Fruit fly (Drosophila melanogaster) whole organism, embryonic: ENCODE results near the gene CG10035.
A peak's percentile ranks its signal among the peaks of the same experiment; 100 is the strongest.

Experiments
- Bteb2 ChIP-seq: fragments of 200-800 bp; sonication (Bioruptor generic); optimal IDR thresholded peaks from 2 replicates; lab custom pipeline; 2016; ENCODE audit warnings: missing biosample characterization, missing genetic modification characterization
- CG10147 ChIP-seq: fragments of 200-800 bp; sonication (Bioruptor generic); optimal IDR thresholded peaks from 2 replicates; lab custom pipeline; 2019; ENCODE audit warnings: missing biosample characterization, mild to moderate bottlenecking, missing genetic modification characterization, moderate library complexity
- CG10267 ChIP-seq: fragments of 200-800 bp; sonication (Bioruptor generic); optimal IDR thresholded peaks from 2 replicates; lab custom pipeline; 2018; ENCODE audit warnings: missing biosample characterization, mild to moderate bottlenecking, missing genetic modification characterization, moderate library complexity
- CG12155 ChIP-seq: fragments of 200-800 bp; sonication (Bioruptor generic); optimal IDR thresholded peaks from 3 replicates; lab custom pipeline; 2016; ENCODE audit warnings: missing biosample characterization, missing genetic modification characterization
- CG12391 ChIP-seq: fragments of 200-800 bp; sonication (Bioruptor generic); optimal IDR thresholded peaks from 3 replicates; lab custom pipeline; 2018; ENCODE audit warnings: missing biosample characterization, mild to moderate bottlenecking, missing genetic modification characterization, moderate library complexity
- CG13424 ChIP-seq: fragments of 200-800 bp; sonication (Bioruptor generic); optimal IDR thresholded peaks from 2 replicates; lab custom pipeline; 2019; ENCODE audit warnings: missing biosample characterization, mild to moderate bottlenecking, missing genetic modification characterization, moderate library complexity
- CG13775 ChIP-seq: fragments of 200-800 bp; sonication (Bioruptor generic); optimal IDR thresholded peaks from 3 replicates; lab custom pipeline; 2017; ENCODE audit warnings: missing biosample characterization, mild to moderate bottlenecking, missing genetic modification characterization
- CG13894 ChIP-seq: fragments of 200-800 bp; sonication (Bioruptor generic); optimal IDR thresholded peaks from 3 replicates; lab custom pipeline; 2018; ENCODE audit warnings: missing biosample characterization, mild to moderate bottlenecking, missing genetic modification characterization, moderate library complexity
- CG15514 ChIP-seq: fragments of 200-800 bp; sonication (Bioruptor generic); optimal IDR thresholded peaks from 3 replicates; lab custom pipeline; 2017; ENCODE audit warnings: missing biosample characterization, missing genetic modification characterization, mild to moderate bottlenecking, moderate library complexity, missing genetic modification reagents
- CG17361 ChIP-seq: fragments of 200-800 bp; sonication (Bioruptor generic); IDR thresholded peaks from 3 replicates; pipeline ENCODE4 v1.3.6; 2022; ENCODE audit warnings: missing biosample characterization, missing genetic modification characterization
- CG17802 ChIP-seq: fragments of 200-800 bp; sonication (Bioruptor generic); optimal IDR thresholded peaks from 2 replicates; lab custom pipeline; 2018; ENCODE audit warnings: missing biosample characterization, mild to moderate bottlenecking, missing genetic modification characterization, moderate library complexity
- CG2120 ChIP-seq: fragments of 200-800 bp; sonication (Bioruptor generic); optimal IDR thresholded peaks from 3 replicates; lab custom pipeline; 2016; ENCODE audit warnings: missing biosample characterization, missing genetic modification characterization
- CG2712 ChIP-seq: fragments of 200-800 bp; optimal IDR thresholded peaks from 3 replicates; lab custom pipeline; 2019; ENCODE audit warnings: missing biosample characterization, mild to moderate bottlenecking, missing genetic modification characterization, moderate library complexity
- CG32532 ChIP-seq: fragments of 200-800 bp; sonication (Bioruptor generic); IDR thresholded peaks from 2 replicates; pipeline ENCODE4 v1.3.6; 2022; ENCODE audit warnings: missing biosample characterization, missing genetic modification characterization
- CG33213 ChIP-seq: fragments of 200-800 bp; sonication (Bioruptor generic); optimal IDR thresholded peaks from 3 replicates; lab custom pipeline; 2016; ENCODE audit warnings: missing biosample characterization, missing genetic modification characterization
- CG4617 ChIP-seq: fragments of 200-800 bp; sonication (Bioruptor generic); optimal IDR thresholded peaks from 3 replicates; lab custom pipeline; 2016; ENCODE audit warnings: missing biosample characterization, missing genetic modification characterization, borderline replicate concordance
- CG5180 ChIP-seq: fragments of 200-800 bp; sonication (Bioruptor generic); optimal IDR thresholded peaks from 3 replicates; lab custom pipeline; 2017; ENCODE audit warnings: missing biosample characterization, missing genetic modification characterization, mild to moderate bottlenecking, moderate library complexity, missing genetic modification reagents
- CG7556 ChIP-seq: fragments of 200-800 bp; sonication (Bioruptor generic); optimal IDR thresholded peaks from 2 replicates; lab custom pipeline; 2017; ENCODE audit warnings: missing biosample characterization, mild to moderate bottlenecking, missing genetic modification characterization
- CG8290 ChIP-seq, 3 experiments: fragments of 200-800 bp; sonication (Bioruptor generic); optimal IDR thresholded peaks; 2 replicates each; lab custom pipeline; 2016 to 2019; ENCODE audit warnings: missing biosample characterization in 3 of 3, missing genetic modification characterization in 3 of 3, mild to moderate bottlenecking in 2 of 3, moderate library complexity in 1 of 3
- CG9437 ChIP-seq: fragments of 200-800 bp; sonication (Bioruptor generic); optimal IDR thresholded peaks from 2 replicates; lab custom pipeline; 2018; ENCODE audit warnings: missing biosample characterization, mild to moderate bottlenecking, missing genetic modification characterization
- CG9797 ChIP-seq: fragments of 200-800 bp; sonication (Bioruptor generic); optimal IDR thresholded peaks from 3 replicates; lab custom pipeline; 2018; ENCODE audit warnings: missing biosample characterization, mild to moderate bottlenecking, missing genetic modification characterization
- CTCF ChIP-seq: fragments of 200-800 bp; sonication (Bioruptor generic); optimal IDR thresholded peaks from 2 replicates; lab custom pipeline; 2017; ENCODE audit warnings: missing biosample characterization, mild to moderate bottlenecking, missing genetic modification characterization, moderate library complexity
- Dfd ChIP-seq, 2 experiments: fragments of >200 bp; optimal IDR thresholded peaks; 2 replicates each; lab custom pipeline; 2017; ENCODE audit warnings: missing biosample characterization in 2 of 2, missing genetic modification characterization in 2 of 2
- Dll ChIP-seq: fragments of 200-800 bp; sonication (Bioruptor generic); IDR thresholded peaks from 4 replicates; pipeline ENCODE4 v1.3.6; 2022; ENCODE audit warnings: missing biosample characterization, missing genetic modification characterization; ENCODE audit not compliant: partially characterized antibody
- Elba2 ChIP-seq: fragments of 200-800 bp; sonication (Bioruptor generic); optimal IDR thresholded peaks from 3 replicates; lab custom pipeline; 2016; ENCODE audit warnings: missing biosample characterization, missing genetic modification characterization
- Ets97D ChIP-seq: fragments of 200-800 bp; sonication (Bioruptor generic); optimal IDR thresholded peaks from 3 replicates; lab custom pipeline; 2016; ENCODE audit warnings: missing biosample characterization, missing genetic modification characterization
- Fer3 ChIP-seq: fragments of 200-800 bp; sonication (Bioruptor generic); optimal IDR thresholded peaks from 2 replicates; lab custom pipeline; 2018; ENCODE audit warnings: missing biosample characterization, mild to moderate bottlenecking, missing genetic modification characterization, moderate library complexity
- HmgZ ChIP-seq: fragments of 200-800 bp; sonication (Bioruptor generic); optimal IDR thresholded peaks from 2 replicates; lab custom pipeline; 2018; ENCODE audit warnings: missing biosample characterization, mild to moderate bottlenecking, missing genetic modification characterization
- Hr78 ChIP-seq, 2 experiments: fragments of 200-800 bp in 1 of 2; fragments of >200 bp in 1 of 2; sonication (Bioruptor generic) in 1 of 2; optimal IDR thresholded peaks; 2 replicates each; lab custom pipeline; 2017 to 2019; ENCODE audit warnings: missing biosample characterization in 2 of 2, missing genetic modification characterization in 2 of 2, mild to moderate bottlenecking in 1 of 2, moderate library complexity in 1 of 2
- Med ChIP-seq: fragments of 200-800 bp; sonication (Bioruptor generic); peaks from one replicate; lab custom pipeline; 2016; ENCODE audit warnings: missing biosample characterization, missing genetic modification characterization, mild to moderate bottlenecking, inconsistent platforms, moderate library complexity
- Myb ChIP-seq: fragments of 200-800 bp; sonication (Bioruptor generic); optimal IDR thresholded peaks from 2 replicates; lab custom pipeline; 2016; ENCODE audit warnings: missing biosample characterization, missing genetic modification characterization
- Sin3A ChIP-seq: fragments of >200 bp; optimal IDR thresholded peaks from 2 replicates; lab custom pipeline; 2018
- dysf ChIP-seq: fragments of 200-800 bp; sonication (Bioruptor generic); IDR thresholded peaks from 3 replicates; pipeline ENCODE4 v1.3.6; 2022; ENCODE audit warnings: missing biosample characterization, missing genetic modification characterization
- fu2 ChIP-seq: fragments of 200-800 bp; sonication (Bioruptor generic); optimal IDR thresholded peaks from 2 replicates; lab custom pipeline; 2016; ENCODE audit warnings: missing biosample characterization, missing genetic modification characterization
- gfzf ChIP-seq: fragments of 200-800 bp; sonication (Bioruptor generic); optimal IDR thresholded peaks from 2 replicates; lab custom pipeline; 2016; ENCODE audit warnings: missing biosample characterization, mild to moderate bottlenecking, missing genetic modification characterization, moderate library complexity
- h ChIP-seq: fragments of >200 bp; optimal IDR thresholded peaks from 2 replicates; lab custom pipeline; 2017
- nmo ChIP-seq: fragments of 200-800 bp; sonication (Bioruptor generic); optimal IDR thresholded peaks from 2 replicates; lab custom pipeline; 2018; ENCODE audit warnings: missing biosample characterization, mild to moderate bottlenecking, missing genetic modification characterization, moderate library complexity
- nom ChIP-seq: fragments of 200-800 bp; sonication (Bioruptor generic); optimal IDR thresholded peaks from 2 replicates; lab custom pipeline; 2017; ENCODE audit warnings: missing biosample characterization, missing genetic modification characterization, mild to moderate bottlenecking, moderate library complexity, missing genetic modification reagents
- row ChIP-seq: fragments of 200-800 bp; sonication (Bioruptor generic); IDR thresholded peaks from 3 replicates; pipeline ENCODE4 v1.3.6; 2022; ENCODE audit warnings: missing biosample characterization, missing genetic modification characterization
- sisA ChIP-seq: fragments of 200-800 bp; sonication (Bioruptor generic); IDR thresholded peaks from 2 replicates; pipeline ENCODE4 v1.3.6; 2022; ENCODE audit warnings: missing biosample characterization, missing genetic modification characterization
- slbo ChIP-seq: fragments of 200-800 bp; sonication (Bioruptor generic); IDR thresholded peaks from 2 replicates; pipeline ENCODE4 v1.3.6; 2022; ENCODE audit warnings: missing biosample characterization, missing genetic modification characterization
- stwl ChIP-seq: fragments of 200-800 bp; sonication (Bioruptor generic); optimal IDR thresholded peaks from 3 replicates; lab custom pipeline; 2018; ENCODE audit warnings: missing biosample characterization, mild to moderate bottlenecking, missing genetic modification characterization, moderate library complexity
- sug ChIP-seq: fragments of 200-800 bp; optimal IDR thresholded peaks from 2 replicates; lab custom pipeline; 2019; ENCODE audit warnings: missing biosample characterization, mild to moderate bottlenecking, missing genetic modification characterization, moderate library complexity
- trem ChIP-seq: fragments of 200-800 bp; optimal IDR thresholded peaks from 3 replicates; lab custom pipeline; 2019; ENCODE audit warnings: missing biosample characterization, mild to moderate bottlenecking, missing genetic modification characterization, moderate library complexity

Gene CG10035

dm6 chr3R:12431030-12431489 lies 48.6 kb upstream of the CG10035 start, which contains the start of gene Prosalpha2 (continued):
- TF ChIP-seq CG10267 (peak; percentile 45), Hr78 (GFP tag; optimal IDR thresholded peaks at IDR 0.05; lab: Kevin White, UChicago) (no peak), CG13424 (tag; lab: Kevin White, UChicago) (peak; percentile 20), CG5180 (GFP tag; lab: Kevin White, UChicago) (no peak), Bteb2 (GFP tag; lab: Kevin White, UChicago) (no peak), gfzf (GFP tag; lab: Kevin White, UChicago) (peak; percentile 83), CG10147 (GFP tag; lab: Kevin White, UChicago) (peak; percentile 11), fu2 (GFP tag; lab: Kevin White, UChicago) (no peak), Ets97D (peak; percentile 2), CG9437 (GFP tag; lab: Kevin White, UChicago) (no peak), CG4617 (GFP tag; lab: Kevin White, UChicago) (peak; percentile 57), CG2712 (peak; percentile 28), CG12155 (peak; percentile 14), Sin3A (lab: Kevin White, UChicago) (peak; percentile 66), CG8290 (GFP tag; optimal IDR thresholded peaks at IDR 0.05; lab: Kevin White, UChicago) (peak; percentile 9), CG8290 (tag; optimal IDR thresholded peaks at IDR 0.05; lab: Kevin White, UChicago) (no peak), CG13775 (GFP tag; lab: Kevin White, UChicago) (peak; percentile 5), CG15514 (GFP tag; lab: Kevin White, UChicago) (peak; percentile 62), CG9797 (GFP tag; lab: Kevin White, UChicago) (peak; percentile 84), CG13894 (tag; lab: Kevin White, UChicago) (peak; percentile 23), CG17361 (0 out of 3 replicates have a peak, but pooled peaks have one; percentile 27), Elba2 (GFP tag; lab: Kevin White, UChicago) (peak; percentile 72), CG12391 (tag; lab: Kevin White, UChicago) (peak; percentile 1), Dfd (GFP tag; optimal IDR thresholded peaks at IDR 0.05; lab: Kevin White, UChicago) (no peak), sug (tag; lab: Kevin White, UChicago) (peak; percentile 40), HmgZ (tag; lab: Kevin White, UChicago) (peak; percentile 13), CG33213 (GFP tag; lab: Kevin White, UChicago) (peak; percentile 5), h (lab: Kevin White, UChicago) (no peak), stwl (peak; percentile 41), row (GFP tag; lab: Robert Waterston, UW) (peak; percentile 59), slbo (peak; percentile 39), Dll (0 out of 4 replicates have a peak, but pooled peaks have one; percentile 29), sisA (no peak), Myb (GFP tag; lab: Kevin White, UChicago) (peak; percentile 20), CG32532 (peak; percentile 30; the same call in 1 of the 2 replicates), CTCF (GFP tag; lab: Kevin White, UChicago) (peak; percentile 9), CG17802 (tag; lab: Kevin White, UChicago) (peak; percentile 64), nmo (GFP tag; lab: Kevin White, UChicago) (peak; percentile 42), trem (tag; lab: Kevin White, UChicago) (peak; percentile 80), CG7556 (GFP tag; lab: Kevin White, UChicago) (no peak), nom (GFP tag; lab: Kevin White, UChicago) (peak; percentile 1), Med (GFP tag; lab: Kevin White, UChicago) (peak; percentile 73), Fer3 (tag; lab: Kevin White, UChicago) (peak; percentile 1), CG2120 (peak; percentile 52), dysf (GFP tag; lab: Robert Waterston, UW) (peak; percentile 32; the same call in 1 of the 3 replicates)
